Worm (Caenorhabditis elegans) whole organism, dauer: Measurements from ENCODE around the gene sut-2.
"Not testable (repeated sequence)": the region's sequence is repeated elsewhere in the genome, so short reads cannot be mapped to it uniquely, and the experiment has no call there.

Source experiments
- unc-62 ChIP-seq: sonication (generic microtip); optimal IDR thresholded peaks from 2 replicates; lab custom pipeline; 2017; ENCODE audit warnings: missing biosample characterization, missing genetic modification reagents, missing genetic modification characterization

sut-2 gene

DNA sequence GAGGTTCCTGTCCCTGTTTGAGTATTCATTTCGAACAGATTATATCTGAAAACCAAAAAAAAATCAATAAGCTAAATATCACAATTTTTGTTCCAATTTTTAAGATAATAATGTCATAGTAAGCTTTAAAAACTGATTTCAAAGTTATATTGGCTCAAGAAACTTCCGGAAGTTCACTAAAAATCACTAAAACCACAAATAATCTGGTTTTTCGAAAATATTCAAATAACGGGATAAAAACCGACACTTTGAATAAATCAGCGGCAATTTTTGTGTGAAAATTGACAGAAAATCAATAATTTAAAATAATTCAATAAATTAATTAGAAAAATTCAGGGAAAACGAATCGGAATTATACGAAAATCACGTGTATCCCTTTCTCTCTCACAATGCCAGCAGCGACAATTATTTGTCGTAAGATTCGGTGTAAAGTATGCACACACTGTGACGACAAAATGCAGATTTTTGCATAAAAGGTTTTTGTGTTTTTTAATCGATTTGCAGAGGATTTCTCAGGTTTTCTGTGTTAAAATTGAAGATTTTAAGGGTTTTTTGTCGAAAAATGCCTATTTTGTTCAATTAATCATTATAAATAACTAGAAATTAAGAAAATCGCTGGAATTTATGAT lies at the start of gene sut-2:
Gene sut-2 (minus strand): TSS at position 51 of the 629 bp plus-strand sequence.
- no peak for TF ChIP-seq unc-62 (GFP tag; lab: Kevin White, UChicago)

DNA sequence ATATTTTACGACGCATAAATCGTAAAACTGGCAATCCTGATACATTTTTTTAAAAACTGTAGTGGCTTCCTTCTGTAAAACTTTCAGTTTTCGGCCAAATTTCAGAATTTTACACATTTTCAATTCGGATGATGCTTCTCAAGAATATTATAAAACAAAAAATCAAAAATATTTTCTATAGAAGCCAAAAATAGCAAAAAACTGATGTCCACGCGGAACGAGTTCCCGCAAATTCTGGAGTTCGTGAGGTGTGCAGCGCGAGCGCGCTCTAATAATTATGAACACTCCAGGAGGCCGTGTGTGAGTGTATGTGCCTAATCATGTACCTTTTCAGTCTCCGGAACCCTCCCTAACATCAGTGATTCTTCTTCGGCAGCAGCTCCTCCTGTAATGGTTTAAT lies 47.4 kb upstream of the sut-2 start, which contains the start of gene sumv-2:
Gene sumv-2 (plus strand): TSS at position 301 of the 400 bp plus-strand sequence.
- TF ChIP-seq unc-62 (GFP tag; lab: Kevin White, UChicago), result no peak

DNA sequence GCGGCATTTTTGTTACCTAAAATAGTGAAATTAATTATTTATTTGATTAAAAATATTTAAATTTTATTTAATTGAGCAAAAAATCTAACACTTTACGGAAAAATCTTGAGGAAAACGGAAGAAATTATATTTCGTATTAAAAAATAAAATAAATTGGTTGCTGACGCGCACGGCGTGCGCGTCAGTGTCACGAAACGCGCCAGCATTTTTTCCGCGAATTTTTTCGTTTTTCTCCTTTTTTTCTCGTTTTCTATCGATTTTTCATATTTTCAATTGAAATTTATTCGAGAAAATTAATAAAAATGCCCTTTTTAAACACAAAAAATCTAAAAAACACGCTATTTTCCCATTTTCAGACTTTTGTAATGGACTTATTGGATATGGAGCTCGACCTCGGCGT lies 46.0 kb upstream of the sut-2 start, which contains the start of the genes Y61A9LA.10 and F54D11.4:
Gene Y61A9LA.10 (minus strand): TSS at position 16 of the 400 bp plus-strand sequence.
Gene F54D11.4 (plus strand): TSS at position 350 of the 400 bp plus-strand sequence.
- no peak for TF ChIP-seq unc-62 (GFP tag; lab: Kevin White, UChicago)

DNA sequence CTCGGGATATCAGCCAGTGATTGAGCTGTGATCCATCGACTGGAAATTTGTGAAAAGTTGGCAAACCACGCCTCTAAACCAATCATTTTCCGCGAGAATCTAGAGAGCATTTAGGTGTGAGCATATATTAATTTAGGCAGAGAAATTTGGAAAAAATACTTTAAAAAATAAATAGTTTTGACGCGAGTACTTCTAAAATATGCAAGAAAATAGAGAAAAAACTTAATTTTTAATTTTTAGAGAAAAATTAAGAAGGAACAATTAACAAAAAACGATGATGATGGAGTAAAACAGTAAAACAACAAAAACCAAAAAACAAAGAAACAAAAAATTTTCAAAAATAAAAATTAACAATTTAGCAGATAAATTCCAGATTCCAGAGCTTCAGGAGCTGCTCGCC lies 37.0 kb upstream of the sut-2 start, which contains the start of gene txt-6:
Gene txt-6 (minus strand): TSS at position 101 of the 400 bp plus-strand sequence.
- TF ChIP-seq unc-62 (GFP tag; lab: Kevin White, UChicago), result no peak

DNA sequence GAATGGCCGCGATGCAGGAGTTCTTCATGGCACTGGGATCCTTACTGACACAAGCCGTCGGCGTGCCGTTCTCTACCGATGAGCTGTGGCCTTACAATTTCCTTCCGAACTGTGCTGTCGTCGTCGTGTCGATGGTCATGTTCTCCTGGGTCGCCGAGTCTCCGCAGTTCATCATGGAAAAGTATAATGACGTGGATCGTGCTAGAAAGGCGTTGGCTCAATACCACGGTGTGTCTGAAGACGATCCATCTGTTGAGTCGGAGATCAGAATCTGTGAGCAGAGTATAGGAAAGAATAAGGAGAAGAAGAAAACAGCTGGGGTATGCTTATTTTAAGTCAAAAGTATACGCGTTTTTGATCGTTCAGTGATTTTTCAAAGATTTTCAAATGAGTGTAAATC lies 29.4 kb upstream of the sut-2 start:
- TF ChIP-seq unc-62 (GFP tag; lab: Kevin White, UChicago), result no peak

DNA sequence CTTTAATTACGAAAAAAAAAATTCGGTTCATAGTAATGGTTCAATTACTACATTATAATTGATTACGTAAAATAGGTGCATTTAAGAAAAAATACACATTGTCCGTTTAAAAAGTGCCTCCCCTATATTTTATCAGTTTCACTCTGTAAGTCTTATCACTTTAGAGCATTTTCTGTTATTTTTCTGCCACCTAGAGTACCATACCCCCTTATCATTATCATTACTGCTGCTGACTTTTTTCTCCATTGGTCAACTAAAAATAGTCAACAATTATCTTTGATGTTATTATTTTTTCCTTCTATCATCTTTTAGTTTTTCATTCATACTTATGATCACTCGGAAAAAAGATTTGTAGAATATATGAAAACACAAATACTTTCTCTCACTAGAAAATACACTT lies 28.6 kb upstream of the sut-2 start:
- TF ChIP-seq unc-62 (GFP tag; lab: Kevin White, UChicago), result no peak

DNA sequence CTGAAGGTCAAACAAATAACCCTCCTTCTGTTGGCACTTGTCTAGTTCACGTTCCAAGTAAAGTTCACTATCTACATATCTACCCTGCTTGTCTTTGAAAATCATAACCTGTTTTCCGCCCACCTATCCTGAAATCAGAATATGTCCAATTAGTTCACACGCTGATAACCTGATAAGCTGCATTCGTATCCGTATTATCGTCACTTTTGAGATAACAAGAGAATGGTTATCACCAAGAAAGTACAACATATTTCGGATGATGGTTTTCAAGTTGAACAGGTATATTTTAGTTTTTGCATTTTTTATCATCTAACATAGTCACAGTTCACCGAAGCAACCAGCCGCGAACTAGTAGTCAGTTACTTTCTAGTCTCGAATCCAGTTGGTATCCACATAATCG lies 20.9 kb upstream of the sut-2 start:
- no peak for TF ChIP-seq unc-62 (GFP tag; lab: Kevin White, UChicago)

DNA sequence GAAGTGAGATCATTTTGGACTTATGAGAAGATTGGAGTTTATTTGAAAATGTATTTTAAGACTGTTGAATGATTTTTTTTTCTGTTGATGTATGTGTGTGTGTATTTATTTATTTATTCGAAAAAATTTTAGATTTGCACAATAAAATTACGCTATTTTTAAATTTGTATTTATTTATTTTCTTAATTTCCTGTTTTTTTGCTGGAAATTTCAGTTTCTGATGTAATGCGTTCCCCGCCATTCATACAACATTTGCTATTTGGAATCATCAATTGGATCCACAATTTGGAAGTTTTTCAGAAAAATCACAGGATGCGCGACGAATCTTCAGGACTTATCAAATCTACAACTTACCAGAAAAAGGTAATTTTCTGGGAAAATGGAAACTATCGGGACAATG lies 15.2 kb upstream of the sut-2 start, which contains the start of gene Y61A9LA.1:
Gene Y61A9LA.1 (plus strand): TSS at position 301 of the 400 bp plus-strand sequence.
- TF ChIP-seq unc-62 (GFP tag; lab: Kevin White, UChicago), result no peak

DNA sequence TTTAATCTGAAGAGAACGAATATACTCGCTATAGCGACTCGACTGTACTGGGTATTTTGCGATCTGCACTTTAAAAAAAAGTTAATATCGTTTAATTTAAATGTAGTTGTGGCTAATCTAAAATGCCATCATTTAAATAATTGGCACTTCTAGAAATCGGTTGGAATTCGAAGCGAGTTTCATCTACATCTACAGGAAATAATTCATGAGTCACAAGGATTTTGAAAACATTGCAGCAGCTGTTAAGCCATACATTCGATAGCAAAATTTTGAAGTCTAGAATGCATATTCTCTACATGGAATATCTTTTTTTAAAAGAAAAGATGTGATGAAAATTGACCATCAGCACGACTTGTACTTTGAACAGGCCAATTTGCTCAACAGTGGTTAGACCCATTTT lies 10.7 kb upstream of the sut-2 start:
- no peak for TF ChIP-seq unc-62 (GFP tag; lab: Kevin White, UChicago)

DNA sequence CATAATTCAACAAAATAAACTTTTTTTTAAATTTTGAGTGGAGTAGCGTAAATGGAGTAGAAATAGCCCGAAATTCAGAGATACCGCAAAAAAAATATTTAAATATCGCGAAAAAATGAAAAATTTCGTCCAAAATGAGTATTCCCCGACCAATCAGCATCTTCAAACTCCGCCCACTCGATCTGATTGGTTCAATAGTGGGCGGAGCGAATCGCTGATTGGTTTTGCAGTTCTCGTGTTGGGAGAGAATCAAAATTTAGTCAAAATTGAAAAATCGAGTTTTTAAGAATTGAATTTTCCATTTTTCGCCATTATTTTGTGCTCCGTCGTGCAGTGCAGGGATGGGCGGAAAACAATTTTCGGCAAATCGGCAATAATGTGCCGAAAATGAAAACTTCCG lies 5.6 kb upstream of the sut-2 start:
- TF ChIP-seq unc-62 (GFP tag; lab: Kevin White, UChicago), result no peak

DNA sequence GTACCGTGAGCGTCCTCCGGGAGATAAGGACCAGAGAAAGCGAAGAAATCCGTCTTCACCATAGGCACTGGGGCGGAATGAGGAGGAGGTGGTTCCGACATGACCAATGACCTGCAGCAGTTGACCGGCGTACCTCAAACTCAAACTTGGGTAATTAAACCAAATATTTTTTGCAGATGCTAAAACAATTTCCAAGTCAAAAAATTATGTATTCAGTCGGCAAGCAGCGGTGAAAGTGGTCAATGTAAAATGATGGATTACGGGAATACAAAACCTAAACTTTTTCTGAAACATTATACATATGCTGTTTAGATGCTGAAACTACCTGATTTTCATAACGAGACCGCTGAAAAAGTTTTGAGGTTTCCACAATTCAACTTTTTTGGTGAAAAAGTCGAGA lies 4.0 kb upstream of the sut-2 start, which contains the start of gene hpo-39:
Gene hpo-39 (minus strand): TSS at position 101 of the 400 bp plus-strand sequence.
- not testable (repeated sequence) for TF ChIP-seq unc-62 (GFP tag; lab: Kevin White, UChicago)

DNA sequence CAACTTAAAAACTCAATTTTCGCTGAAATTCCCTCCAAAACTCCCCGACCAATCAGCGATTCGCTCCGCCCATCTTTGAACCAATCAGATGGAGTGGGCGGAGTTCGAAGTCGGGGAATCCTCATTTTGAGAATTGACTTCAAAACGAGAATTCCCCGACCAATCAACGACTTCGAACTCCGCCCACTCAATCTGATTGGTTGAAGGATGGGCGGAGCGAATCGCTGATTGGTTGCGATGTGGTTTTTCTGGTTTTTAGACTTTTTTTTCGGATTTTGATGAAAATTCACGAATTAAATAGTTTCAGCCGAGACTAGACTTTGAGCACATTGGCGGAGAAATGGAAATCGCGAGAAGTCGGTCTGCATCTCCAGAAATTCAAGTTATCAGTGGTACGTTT lies 2.1 kb upstream of the sut-2 start:
- no peak for TF ChIP-seq unc-62 (GFP tag; lab: Kevin White, UChicago)

DNA sequence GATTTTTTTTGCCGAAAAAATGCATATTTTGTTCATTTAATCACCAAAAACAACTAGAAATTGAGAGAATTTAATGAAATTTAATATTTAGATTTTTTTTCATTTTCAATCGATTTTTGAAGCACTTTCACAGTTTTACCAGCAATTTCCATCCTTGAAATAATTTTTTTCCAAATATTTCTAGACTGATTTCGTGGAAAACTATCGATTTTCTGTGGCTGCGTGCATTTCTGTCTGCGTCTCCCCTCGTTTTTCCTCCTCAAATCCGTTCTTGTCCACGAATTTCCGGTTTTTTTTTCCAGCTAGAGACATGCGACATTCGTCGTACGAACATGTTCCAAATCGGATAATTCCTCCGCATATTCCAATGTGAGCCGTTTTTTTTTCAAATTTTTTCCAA lies 984 bp upstream of the sut-2 start, which contains the start of gene Y61A9LA.3:
Gene Y61A9LA.3 (plus strand): TSS at position 301 of the 400 bp plus-strand sequence.
- no peak for TF ChIP-seq unc-62 (GFP tag; lab: Kevin White, UChicago)

DNA sequence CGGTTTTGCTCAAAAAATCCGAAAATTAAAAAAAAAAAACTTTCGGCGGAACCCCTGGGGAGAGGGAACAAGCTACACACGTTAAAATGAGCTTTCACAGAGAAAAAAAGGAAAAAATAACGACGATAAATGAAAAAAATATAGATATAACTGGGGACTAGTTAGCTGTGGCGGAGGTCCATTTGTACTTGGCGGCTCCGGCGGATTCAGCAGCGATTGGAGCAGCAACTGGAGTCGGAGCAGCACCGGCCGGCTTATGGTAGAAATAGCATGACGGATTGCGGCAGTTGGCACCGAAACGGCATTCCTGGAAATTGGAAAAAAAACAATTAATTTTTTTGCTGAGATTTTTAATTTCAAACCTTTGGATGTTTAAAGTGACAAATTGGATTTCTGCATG lies 7.4 kb downstream of the sut-2 start:
- TF ChIP-seq unc-62 (GFP tag; lab: Kevin White, UChicago), result no peak

DNA sequence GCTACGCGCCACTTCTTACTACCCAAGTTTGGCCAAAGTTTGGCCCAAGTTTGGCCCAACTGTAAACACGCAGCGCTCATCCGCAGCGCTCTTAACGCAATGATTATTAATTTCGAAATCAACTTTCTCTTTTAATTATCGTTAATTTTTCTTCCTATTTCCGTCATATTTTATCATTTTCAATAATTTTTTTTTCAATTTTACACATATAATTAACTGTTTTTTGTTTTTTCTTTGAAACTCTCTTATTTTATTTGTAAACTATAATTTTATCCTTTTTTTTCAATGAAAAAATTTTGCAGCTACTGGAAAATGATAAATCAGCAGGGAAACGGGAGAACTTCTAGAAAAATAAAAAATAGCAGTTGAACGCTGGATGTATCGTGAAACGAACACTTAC lies 9.4 kb downstream of the sut-2 start, which contains the start of gene Y61A9LA.4:
Gene Y61A9LA.4 (plus strand): TSS at position 301 of the 400 bp plus-strand sequence.
- TF ChIP-seq unc-62 (GFP tag; lab: Kevin White, UChicago), result not testable (repeated sequence)

DNA sequence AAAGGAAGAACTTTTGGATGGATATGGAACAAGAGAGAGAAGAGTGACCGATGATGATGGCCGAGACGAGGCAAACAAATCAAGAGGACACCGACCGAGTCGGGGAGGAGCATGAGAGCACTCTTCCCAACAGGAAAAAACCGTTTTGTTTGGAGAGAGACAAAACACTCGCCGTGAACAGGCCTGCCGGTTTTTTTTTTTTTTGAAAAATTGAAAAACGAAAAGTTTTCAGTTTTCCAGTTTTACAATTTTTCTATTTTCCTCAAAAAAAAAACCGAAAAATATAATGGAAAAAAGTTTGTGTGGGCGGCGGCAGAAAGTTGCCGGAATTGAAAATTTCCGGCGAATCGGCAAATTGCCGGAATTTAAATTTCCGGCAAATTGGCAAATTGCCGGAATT lies 10.1 kb downstream of the sut-2 start, which contains the start of gene Y61A9LA.7:
Gene Y61A9LA.7 (minus strand): TSS at position 101 of the 400 bp plus-strand sequence.
- no peak for TF ChIP-seq unc-62 (GFP tag; lab: Kevin White, UChicago)

DNA sequence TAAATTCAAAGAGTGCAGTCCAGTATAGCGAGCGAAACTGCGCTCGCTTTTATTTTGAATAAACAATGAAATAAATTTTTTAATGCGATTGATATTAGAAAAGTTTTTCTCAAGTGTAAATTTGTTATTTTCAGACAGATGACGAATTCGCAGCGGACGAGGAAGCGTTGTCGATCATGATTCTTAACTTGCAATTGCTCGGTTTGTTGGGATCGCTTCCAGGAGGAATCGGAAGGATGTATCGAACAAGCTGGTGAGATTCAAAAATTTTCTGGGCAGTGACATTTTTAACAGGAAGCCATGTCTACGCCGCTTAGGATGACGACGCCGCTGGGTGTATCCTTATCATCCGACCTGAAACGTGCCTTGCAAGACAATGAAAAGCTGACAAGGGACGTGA lies 16.3 kb downstream of the sut-2 start, which contains the start of gene Y61A9LA.12:
Gene Y61A9LA.12 (plus strand): TSS at position 301 of the 400 bp plus-strand sequence.
- not testable (repeated sequence) for TF ChIP-seq unc-62 (GFP tag; lab: Kevin White, UChicago)
